Worm (Caenorhabditis elegans): ENCODE results near the gene Y110A2AL.10.

Y110A2AL.10 gene

ce11 chrII:2871816-2872215 lies at the start of gene Y110A2AL.10:
Gene Y110A2AL.10, minus strand, starts transcription at chrII:2871916.
- TF ChIP-seq W03F9.2 (tag; optimal IDR thresholded peaks at IDR 0.05) = no peak
- TF ChIP-seq dao-5 (tag; optimal IDR thresholded peaks at IDR 0.05) = no peak
- TF ChIP-seq him-1 (tag; optimal IDR thresholded peaks at IDR 0.05) = no peak

- peak; percentile 4 for TF ChIP-seq W03F9.2 (tag; optimal IDR thresholded peaks at IDR 0.05)
- no peak for TF ChIP-seq him-1 (tag; optimal IDR thresholded peaks at IDR 0.05)
Observed at ce11 chrII:2920817-2921458, 49.2 kb upstream of the Y110A2AL.10 start.

DNA sequence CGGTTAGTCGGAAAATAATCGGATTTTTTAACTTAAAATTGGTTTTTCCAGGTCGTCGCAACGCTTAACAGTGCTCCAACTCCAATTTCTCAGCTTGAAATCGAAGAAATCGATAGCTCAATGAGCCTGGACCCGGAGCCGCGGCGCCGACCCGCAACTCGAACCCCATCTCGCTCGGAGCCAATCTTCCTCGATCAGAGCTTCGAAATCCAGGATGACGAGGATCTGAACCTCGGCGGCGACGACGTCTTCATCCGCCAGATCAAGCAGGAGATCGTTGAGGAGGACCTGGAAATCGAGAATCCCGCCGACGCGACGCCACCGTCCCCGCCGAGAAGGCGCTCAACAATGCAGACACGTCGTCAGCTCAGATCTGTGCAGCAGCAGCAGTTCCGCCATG lies 48.5 kb upstream of the Y110A2AL.10 start:
- no peak for TF ChIP-seq dao-5 (tag; optimal IDR thresholded peaks at IDR 0.05)
- no peak for TF ChIP-seq W03F9.2 (tag; optimal IDR thresholded peaks at IDR 0.05)
- no peak for TF ChIP-seq him-1 (tag; optimal IDR thresholded peaks at IDR 0.05)

DNA sequence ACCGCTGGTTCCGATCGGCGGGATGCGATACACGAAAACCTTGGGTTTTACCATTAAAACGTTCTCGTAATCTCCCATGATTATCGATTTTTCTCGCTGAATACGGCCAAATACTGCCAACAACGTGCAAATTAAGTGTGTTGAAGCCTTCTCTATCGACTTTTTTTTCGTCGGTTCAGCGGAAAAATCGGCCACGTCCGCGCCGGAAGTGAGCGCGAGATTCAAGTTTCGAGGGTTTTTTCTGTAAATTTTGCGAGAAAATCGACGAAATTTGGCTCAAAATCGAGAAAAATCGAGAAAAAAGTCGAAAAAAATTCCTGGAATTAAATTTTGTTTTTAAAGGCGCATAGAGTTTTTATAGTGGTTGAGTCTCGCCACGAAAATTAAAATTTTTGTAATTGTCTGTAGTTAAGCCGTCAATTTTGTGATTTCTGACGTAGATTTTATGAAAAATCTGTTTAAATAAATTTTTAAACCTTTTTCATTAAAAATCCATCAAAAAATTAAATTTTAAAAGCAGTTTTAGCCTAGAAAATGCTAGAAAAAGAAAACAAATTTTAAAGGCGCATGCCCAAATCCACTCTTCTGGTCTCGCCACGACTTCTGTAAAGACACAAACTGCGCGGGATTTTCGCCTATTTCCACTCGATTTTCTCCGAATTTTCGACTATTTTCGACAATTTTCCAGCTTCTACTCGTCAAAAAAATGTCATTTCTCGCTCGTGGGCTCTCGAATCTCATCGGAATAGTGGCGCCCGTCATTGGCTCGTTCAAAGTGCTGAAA lies 47.5 kb upstream of the Y110A2AL.10 start, which contains the start of the genes ncap-1 and Y110A2AR.1:
ncap-1 (minus strand) TSS at position 241 of the 784 bp plus-strand sequence.
Y110A2AR.1 (plus strand) TSS at position 637 of the 784 bp plus-strand sequence.
- TF ChIP-seq him-1 (tag; optimal IDR thresholded peaks at IDR 0.05) (no peak), dao-5 (tag; optimal IDR thresholded peaks at IDR 0.05) (no peak), W03F9.2 (tag; optimal IDR thresholded peaks at IDR 0.05) (peak; percentile 36)

DNA sequence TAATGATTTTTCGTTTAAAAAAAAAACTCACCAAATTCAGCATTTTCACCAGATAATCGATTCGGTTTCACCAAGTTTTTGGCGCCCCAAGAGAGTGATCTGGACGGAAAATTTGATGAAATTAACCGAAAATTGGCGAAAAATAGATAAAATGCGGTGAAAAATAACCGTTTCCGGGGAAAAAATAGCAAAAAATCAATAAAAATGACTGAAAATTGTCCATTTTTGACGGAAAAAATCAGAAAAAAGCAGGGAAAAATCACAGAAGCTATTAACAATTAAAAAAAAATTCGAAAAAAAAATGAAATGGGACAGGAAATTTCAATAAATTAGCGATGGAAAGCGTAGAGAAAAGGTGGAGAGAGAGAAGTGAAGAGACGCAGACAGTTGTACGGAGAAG lies 41.8 kb upstream of the Y110A2AL.10 start, which contains the start of gene ubc-15:
ubc-15 (minus strand) TSS at position 101 of the 400 bp plus-strand sequence.
- no peak for TF ChIP-seq him-1 (tag; optimal IDR thresholded peaks at IDR 0.05)
- TF ChIP-seq dao-5 (tag; optimal IDR thresholded peaks at IDR 0.05) = no peak
- no peak for TF ChIP-seq W03F9.2 (tag; optimal IDR thresholded peaks at IDR 0.05)

DNA sequence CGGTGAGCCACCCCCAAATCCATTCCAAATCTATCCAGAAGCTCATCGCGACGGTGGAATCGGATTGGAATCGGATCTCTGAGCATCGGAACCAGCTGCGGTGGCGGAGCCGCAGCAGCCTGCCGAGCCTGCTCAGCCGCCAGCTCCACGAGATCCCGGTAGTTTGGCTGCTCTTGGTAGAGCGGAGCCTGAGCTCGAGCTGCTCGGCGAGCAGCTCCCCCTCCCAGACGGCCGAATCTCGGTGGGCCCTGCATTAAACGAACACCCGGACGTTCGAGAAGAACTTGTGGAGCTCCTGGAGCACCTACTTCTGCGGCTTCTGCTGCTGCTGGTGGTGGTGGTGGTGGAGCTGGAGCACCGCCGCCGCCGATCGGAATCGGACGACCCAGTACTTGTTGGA lies 32.0 kb upstream of the Y110A2AL.10 start:
- TF ChIP-seq W03F9.2 (tag; optimal IDR thresholded peaks at IDR 0.05) (no peak), dao-5 (tag; optimal IDR thresholded peaks at IDR 0.05) (no peak), him-1 (tag; optimal IDR thresholded peaks at IDR 0.05) (no peak)

ce11 chrII:2901158-2901557 lies 29.4 kb upstream of the Y110A2AL.10 start:
- no peak for TF ChIP-seq W03F9.2 (tag; optimal IDR thresholded peaks at IDR 0.05)
- no peak for TF ChIP-seq him-1 (tag; optimal IDR thresholded peaks at IDR 0.05)
- TF ChIP-seq dao-5 (tag; optimal IDR thresholded peaks at IDR 0.05) = no peak

- TF ChIP-seq him-1 (tag; optimal IDR thresholded peaks at IDR 0.05) = no peak
- no peak for TF ChIP-seq dao-5 (tag; optimal IDR thresholded peaks at IDR 0.05)
- TF ChIP-seq W03F9.2 (tag; optimal IDR thresholded peaks at IDR 0.05) = no peak
Observed at ce11 chrII:2900248-2900647, 28.5 kb upstream of the Y110A2AL.10 start, which contains the start of gene ubc-26. Gene ubc-26, minus strand, starts transcription at chrII:2900348.

- TF ChIP-seq him-1 (tag; optimal IDR thresholded peaks at IDR 0.05) (no peak), W03F9.2 (tag; optimal IDR thresholded peaks at IDR 0.05) (no peak), dao-5 (tag; optimal IDR thresholded peaks at IDR 0.05) (no peak)
Observed at ce11 chrII:2894295-2894694, 22.6 kb upstream of the Y110A2AL.10 start, which contains the start of gene sqv-2. Gene sqv-2, minus strand, starts transcription at chrII:2894395.

DNA sequence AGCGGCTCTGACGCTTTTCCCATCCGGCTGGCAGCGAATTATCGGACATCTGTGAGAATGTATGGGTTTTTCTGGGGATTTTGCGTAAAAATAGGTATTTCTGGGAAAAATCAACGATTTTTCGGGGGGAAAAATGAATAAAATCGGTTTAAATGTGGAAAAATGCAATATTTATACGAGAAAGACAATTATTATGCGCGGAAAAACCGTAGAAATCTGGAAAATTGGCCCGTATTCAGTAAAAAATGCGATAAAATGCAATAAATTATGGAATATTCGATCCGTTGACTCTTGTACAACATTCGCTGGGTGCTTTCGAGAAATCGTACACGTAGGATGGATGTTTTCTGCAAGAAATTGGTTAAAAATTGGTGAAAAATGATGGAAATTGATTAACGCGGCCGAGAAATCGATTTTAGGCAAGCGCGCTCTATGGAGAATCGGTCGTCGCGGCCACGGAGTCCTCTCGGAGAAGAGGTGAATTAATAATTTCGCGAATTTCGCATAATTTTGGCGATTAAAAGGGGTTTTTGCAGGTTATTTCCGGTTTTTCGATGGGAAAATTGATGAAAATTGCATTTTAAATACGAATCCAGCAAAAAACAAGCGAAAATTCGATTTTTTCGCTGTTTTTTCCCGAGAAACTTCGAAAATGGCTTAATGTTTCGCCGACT lies 17.4 kb upstream of the Y110A2AL.10 start, which contains the start of gene pinn-1:
pinn-1 (minus strand) TSS at position 51 of the 674 bp plus-strand sequence.
- TF ChIP-seq dao-5 (tag; optimal IDR thresholded peaks at IDR 0.05) (no peak), him-1 (tag; optimal IDR thresholded peaks at IDR 0.05) (peak; percentile 55), W03F9.2 (tag; optimal IDR thresholded peaks at IDR 0.05) (peak; percentile 71)

DNA sequence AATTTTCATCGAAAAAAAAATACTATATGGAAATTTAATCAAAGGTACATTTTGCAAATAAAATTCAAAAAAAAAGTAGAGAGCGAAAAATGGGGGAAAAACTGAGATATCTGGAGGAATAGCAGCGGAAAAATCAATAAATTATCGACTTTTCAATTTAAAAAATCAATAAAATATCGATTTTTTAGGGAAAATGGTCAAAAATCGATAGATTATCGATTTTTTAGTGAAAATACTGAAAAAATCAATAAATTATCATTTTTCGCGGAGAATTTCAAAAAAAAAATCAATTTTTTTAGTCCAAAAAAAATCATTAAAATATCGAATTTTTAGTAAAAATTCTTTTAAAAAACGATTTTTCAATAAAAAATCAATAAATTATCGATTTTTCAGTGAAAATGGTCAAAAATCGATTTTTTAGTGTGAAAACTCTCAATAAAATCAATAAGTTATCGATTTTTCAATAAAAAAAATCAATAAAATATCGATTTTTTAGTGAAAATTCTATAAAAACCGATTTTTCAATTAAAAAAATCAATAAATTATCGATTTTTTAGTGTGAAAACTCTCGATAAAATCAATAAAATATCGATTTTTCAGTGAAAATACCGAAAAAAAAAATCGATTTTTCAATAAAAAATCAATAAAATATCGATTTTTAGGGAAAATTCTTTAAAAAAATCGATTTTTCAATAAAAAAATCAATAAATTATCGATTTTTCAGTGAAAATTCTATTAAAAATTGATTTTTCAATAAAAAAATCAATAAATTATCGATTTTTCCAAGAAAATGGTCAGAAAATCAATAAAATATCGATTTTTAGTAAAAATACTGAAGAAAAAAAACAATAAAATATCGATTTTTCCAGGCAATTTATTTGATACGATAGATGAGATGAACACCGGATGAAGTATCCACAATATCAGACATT lies 14.1 kb upstream of the Y110A2AL.10 start:
- TF ChIP-seq him-1 (tag; optimal IDR thresholded peaks at IDR 0.05) (no peak), W03F9.2 (tag; optimal IDR thresholded peaks at IDR 0.05) (no peak), dao-5 (tag; optimal IDR thresholded peaks at IDR 0.05) (no peak)

DNA sequence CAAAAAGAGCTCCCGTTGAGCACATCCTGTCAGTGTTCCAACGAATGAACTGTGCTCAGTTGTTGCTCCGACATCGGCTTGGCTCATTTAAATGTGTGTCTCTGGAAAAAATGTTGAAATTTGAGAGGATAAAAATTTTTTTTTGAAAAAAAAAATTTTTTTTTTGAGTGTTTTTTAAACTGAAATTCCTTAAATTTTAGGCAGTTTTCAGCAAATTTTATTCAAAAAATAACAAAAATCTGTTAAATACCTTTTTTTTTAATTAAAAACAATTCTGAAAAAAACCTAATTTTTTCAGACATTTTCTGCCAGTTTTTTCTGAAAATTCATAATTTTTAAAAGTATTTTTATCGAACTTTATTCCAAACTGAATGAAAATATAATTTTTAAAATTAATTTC lies 13.1 kb upstream of the Y110A2AL.10 start, which contains the start of gene pigw-1:
pigw-1 (minus strand) TSS at position 101 of the 400 bp plus-strand sequence.
- TF ChIP-seq dao-5 (tag; optimal IDR thresholded peaks at IDR 0.05) = no peak
- no peak for TF ChIP-seq him-1 (tag; optimal IDR thresholded peaks at IDR 0.05)
- no peak for TF ChIP-seq W03F9.2 (tag; optimal IDR thresholded peaks at IDR 0.05)

Data from whole organism, L4/young adult.